Worm (Caenorhabditis elegans) whole organism, mixed stage, embryonic: ENCODE data around the gene cal-1.

Experiments
- M03D4.4 ChIP-seq: sonication (generic microtip); optimal IDR thresholded peaks from 2 replicates; lab custom pipeline; 2017; ENCODE audit warnings: mild to moderate bottlenecking, missing genetic modification characterization, missing compliant biosample characterization
- blmp-1 ChIP-seq: fragments of 150-350 bp; optimal IDR thresholded peaks from 2 replicates; lab custom pipeline; 2014; ENCODE audit warnings: missing biosample characterization, missing genetic modification characterization
- ceh-39 ChIP-seq: fragments of 150-350 bp; optimal IDR thresholded peaks from 2 replicates; lab custom pipeline; 2014; ENCODE audit warnings: missing biosample characterization, missing genetic modification characterization
- ceh-83 ChIP-seq: fragments of 200-800 bp; sonication (Bioruptor generic); optimal IDR thresholded peaks from 2 replicates; lab custom pipeline; 2018; ENCODE audit warnings: mild to moderate bottlenecking, missing genetic modification characterization, missing compliant biosample characterization
- ces-1 ChIP-seq: fragments of 150-350 bp; optimal IDR thresholded peaks from 2 replicates; lab custom pipeline; 2014; ENCODE audit warnings: missing biosample characterization, missing genetic modification reagents, missing genetic modification characterization
- drap-1 ChIP-seq: fragments of 200-800 bp; sonication (Bioruptor generic); optimal IDR thresholded peaks from 3 replicates; lab custom pipeline; 2018; ENCODE audit warnings: mild to moderate bottlenecking, missing genetic modification characterization, missing compliant biosample characterization
- elt-3 ChIP-seq: fragments of 150-350 bp; optimal IDR thresholded peaks from 2 replicates; lab custom pipeline; 2014; ENCODE audit warnings: missing biosample characterization, missing genetic modification characterization
- flh-1 ChIP-seq: fragments of 200-800 bp; sonication (Bioruptor generic); optimal IDR thresholded peaks from 2 replicates; lab custom pipeline; 2018; ENCODE audit warnings: mild to moderate bottlenecking, missing genetic modification characterization, moderate library complexity, missing compliant biosample characterization
- ham-2 ChIP-seq: fragments of 200-800 bp; sonication (Bioruptor generic); optimal IDR thresholded peaks from 2 replicates; lab custom pipeline; 2018; ENCODE audit warnings: mild to moderate bottlenecking, missing genetic modification characterization, missing compliant biosample characterization
- hlh-1 ChIP-seq: fragments of 150-350 bp; optimal IDR thresholded peaks from 2 replicates; lab custom pipeline; 2014; ENCODE audit warnings: missing biosample characterization, missing genetic modification reagents, missing genetic modification characterization
- lin-13 ChIP-seq: fragments of 150-350 bp; optimal IDR thresholded peaks from 2 replicates; lab custom pipeline; 2014; ENCODE audit warnings: missing biosample characterization, missing genetic modification characterization
- lin-32 ChIP-seq: fragments of 200-800 bp; sonication (Bioruptor generic); optimal IDR thresholded peaks from 2 replicates; lab custom pipeline; 2018; ENCODE audit warnings: mild to moderate bottlenecking, missing genetic modification characterization, missing compliant biosample characterization
- lsy-2 ChIP-seq: fragments of 150-350 bp; optimal IDR thresholded peaks from 2 replicates; lab custom pipeline; 2014; ENCODE audit warnings: missing biosample characterization, missing genetic modification characterization
- mep-1 ChIP-seq: fragments of 150-350 bp; optimal IDR thresholded peaks from 2 replicates; lab custom pipeline; 2017; ENCODE audit warnings: missing biosample characterization, missing genetic modification reagents, missing genetic modification characterization, inconsistent platforms
- mls-2 ChIP-seq: sonication (generic microtip); optimal IDR thresholded peaks from 2 replicates; lab custom pipeline; 2016; ENCODE audit warnings: mild to moderate bottlenecking, missing genetic modification characterization, moderate library complexity, missing compliant biosample characterization
- nhr-12 ChIP-seq: fragments of 150-350 bp; optimal IDR thresholded peaks from 2 replicates; lab custom pipeline; 2014; ENCODE audit warnings: missing biosample characterization, missing genetic modification characterization
- nhr-2 ChIP-seq: fragments of 150-350 bp; optimal IDR thresholded peaks from 2 replicates; lab custom pipeline; 2014; ENCODE audit warnings: missing biosample characterization, missing genetic modification characterization
- nhr-237 ChIP-seq: fragments of 150-350 bp; optimal IDR thresholded peaks from 2 replicates; lab custom pipeline; 2014; ENCODE audit warnings: missing biosample characterization, missing genetic modification characterization
- nhr-28 ChIP-seq: fragments of 150-350 bp; optimal IDR thresholded peaks from 2 replicates; lab custom pipeline; 2014; ENCODE audit warnings: missing biosample characterization, missing genetic modification characterization
- nhr-76 ChIP-seq: sonication (generic microtip); optimal IDR thresholded peaks from 2 replicates; lab custom pipeline; 2017; ENCODE audit warnings: missing biosample characterization, missing genetic modification characterization
- pha-4 ChIP-seq: fragments of 150-350 bp; optimal IDR thresholded peaks from 2 replicates; lab custom pipeline; 2018; ENCODE audit warnings: missing biosample characterization, missing genetic modification reagents, missing genetic modification characterization
- sem-2 ChIP-seq: fragments of 200-800 bp; sonication (Bioruptor generic); optimal IDR thresholded peaks from 2 replicates; lab custom pipeline; 2018; ENCODE audit warnings: mild to moderate bottlenecking, missing genetic modification characterization, missing compliant biosample characterization
- snpc-4 ChIP-seq: fragments of 150-350 bp; optimal IDR thresholded peaks from 2 replicates; lab custom pipeline; 2014; ENCODE audit warnings: missing biosample characterization, missing genetic modification characterization
- tbx-8 ChIP-seq: fragments of 200-800 bp; sonication (Bioruptor generic); optimal IDR thresholded peaks from 2 replicates; lab custom pipeline; 2018; ENCODE audit warnings: mild to moderate bottlenecking, missing genetic modification characterization, moderate library complexity, missing compliant biosample characterization
- unc-120 ChIP-seq: sonication (generic microtip); optimal IDR thresholded peaks from 2 replicates; lab custom pipeline; 2017; ENCODE audit warnings: missing genetic modification characterization, missing compliant biosample characterization; ENCODE audit not compliant: poor library complexity, severe bottlenecking
- unc-39 ChIP-seq: fragments of 150-350 bp; optimal IDR thresholded peaks from 2 replicates; lab custom pipeline; 2014; ENCODE audit warnings: missing biosample characterization, missing genetic modification characterization
- unc-62 ChIP-seq: fragments of 150-350 bp; optimal IDR thresholded peaks from 2 replicates; lab custom pipeline; 2014; ENCODE audit warnings: missing biosample characterization, missing genetic modification reagents, missing genetic modification characterization
- zip-8 ChIP-seq: fragments of 150-350 bp; optimal IDR thresholded peaks from 2 replicates; lab custom pipeline; 2014; ENCODE audit warnings: missing biosample characterization, missing genetic modification characterization
- ztf-11 ChIP-seq: fragments of 150-350 bp; optimal IDR thresholded peaks from 2 replicates; lab custom pipeline; 2014; ENCODE audit warnings: missing biosample characterization, missing genetic modification characterization

The cal-1 gene

ce11 chrV:12548830-12549229 lies 31.8 kb upstream of the cal-1 start:
- TF ChIP-seq M03D4.4 (tag; lab: Kevin White, UChicago) (no peak), nhr-237 (no peak), ham-2 (no peak), ztf-11 (tag; lab: Kevin White, UChicago) (no peak), snpc-4 (tag; lab: Kevin White, UChicago) (no peak), drap-1 (GFP tag; lab: Kevin White, UChicago) (no peak), hlh-1 (tag; lab: Kevin White, UChicago) (no peak), zip-8 (tag; lab: Kevin White, UChicago) (no peak), ceh-83 (GFP tag; lab: Kevin White, UChicago) (no peak), lin-13 (tag; lab: Kevin White, UChicago) (no peak), unc-62 (GFP tag; lab: Kevin White, UChicago) (no peak)

- TF ChIP-seq ztf-11 (tag; lab: Kevin White, UChicago) = no peak
- no peak for TF ChIP-seq elt-3 (tag; lab: Kevin White, UChicago)
- TF ChIP-seq nhr-76 (tag; lab: Kevin White, UChicago) = no peak
- no peak for TF ChIP-seq unc-62 (GFP tag; lab: Kevin White, UChicago)
- TF ChIP-seq zip-8 (tag; lab: Kevin White, UChicago) = no peak
- TF ChIP-seq ceh-39 (tag; lab: Kevin White, UChicago) = no peak
- no peak for TF ChIP-seq nhr-2 (tag; lab: Kevin White, UChicago)
- TF ChIP-seq blmp-1 (tag; lab: Kevin White, UChicago) = no peak
- TF ChIP-seq nhr-28 (tag; lab: Kevin White, UChicago) = no peak
- TF ChIP-seq sem-2 (GFP tag; lab: Kevin White, UChicago) = no peak
- no peak for TF ChIP-seq ceh-83 (GFP tag; lab: Kevin White, UChicago)
- TF ChIP-seq lin-32 = no peak
These were observed 25.8 kb upstream of the cal-1 start for ce11 chrV:12542683-12543319.

- no peak for TF ChIP-seq drap-1 (GFP tag; lab: Kevin White, UChicago)
- no peak for TF ChIP-seq ces-1 (GFP tag; lab: Kevin White, UChicago)
- TF ChIP-seq lin-32 = no peak
- TF ChIP-seq ceh-39 (tag; lab: Kevin White, UChicago) = no peak
These were observed 24.2 kb upstream of the cal-1 start for ce11 chrV:12541207-12541606.

ce11 chrV:12540739-12541138 lies 23.7 kb upstream of the cal-1 start, which contains the start of gene F45D3.2:
Gene F45D3.2, plus strand, starts transcription at chrV:12541039.
- TF ChIP-seq lsy-2 = no peak
- no peak for TF ChIP-seq unc-39 (tag; lab: Kevin White, UChicago)
- no peak for TF ChIP-seq unc-120 (tag; lab: Kevin White, UChicago)
- no peak for TF ChIP-seq mep-1 (tag; lab: Kevin White, UChicago)
- no peak for TF ChIP-seq ces-1 (GFP tag; lab: Kevin White, UChicago)
- no peak for TF ChIP-seq sem-2 (GFP tag; lab: Kevin White, UChicago)
- TF ChIP-seq flh-1 (GFP tag; lab: Kevin White, UChicago) = no peak
- no peak for TF ChIP-seq pha-4 (tag; lab: Kevin White, UChicago)
- TF ChIP-seq snpc-4 (tag; lab: Kevin White, UChicago) = no peak
- TF ChIP-seq M03D4.4 (tag; lab: Kevin White, UChicago) = no peak
- no peak for TF ChIP-seq mls-2 (tag; lab: Kevin White, UChicago)
- no peak for TF ChIP-seq tbx-8 (GFP tag; lab: Kevin White, UChicago)
- TF ChIP-seq ceh-83 (GFP tag; lab: Kevin White, UChicago) = no peak
- no peak for TF ChIP-seq ztf-11 (tag; lab: Kevin White, UChicago)
- TF ChIP-seq nhr-237 = no peak
- no peak for TF ChIP-seq blmp-1 (tag; lab: Kevin White, UChicago)
- no peak for TF ChIP-seq hlh-1 (tag; lab: Kevin White, UChicago)
- TF ChIP-seq nhr-2 (tag; lab: Kevin White, UChicago) = no peak

- TF ChIP-seq drap-1 (GFP tag; lab: Kevin White, UChicago) (no peak), nhr-12 (tag; lab: Kevin White, UChicago) (no peak)
- TF ChIP-seq, all 35 proteins: peak for 0
These were observed 23.0 kb upstream of the cal-1 start for ce11 chrV:12540018-12540417.
